Fruit fly (Drosophila melanogaster): Measurements from ENCODE around the gene CG1486.

CG1486 gene

dm6 chrX:21362878-21363277, 39.0 kb downstream of the CG1486 start, which contains the start of the genes bbx and waw (continued):
- TF ChIP-seq CG33557 (GFP tag; optimal IDR thresholded peaks at IDR 0.05) (peak; percentile 45), grn (GFP tag; optimal IDR thresholded peaks at IDR 0.05) (no peak), CoRest (tag; optimal IDR thresholded peaks at IDR 0.05) (no peak), tna (GFP tag; IDR thresholded peaks at IDR 0.05; ENCODE audit: partially characterized antibody) (no peak), Hsf (GFP tag; optimal IDR thresholded peaks at IDR 0.05) (peak; percentile 17), Xbp1 (GFP tag; optimal IDR thresholded peaks at IDR 0.05) (peak; percentile 8), zen2 (GFP tag; IDR thresholded peaks at IDR 0.05; ENCODE audit: partially characterized antibody) (no peak), bcd (GFP tag; optimal IDR thresholded peaks at IDR 0.05) (peak; percentile 21), Hey (tag; optimal IDR thresholded peaks at IDR 0.05) (no peak), danr (GFP tag; IDR thresholded peaks at IDR 0.05) (no peak), NfI (GFP tag; optimal IDR thresholded peaks at IDR 0.05) (peak; percentile 33), bigmax (GFP tag; optimal IDR thresholded peaks at IDR 0.05) (peak; percentile 23), TFAM (GFP tag; optimal IDR thresholded peaks at IDR 0.05) (no peak), ara (GFP tag; IDR thresholded peaks at IDR 0.05) (no peak; the same call in 1 of the 2 replicates), CG11723 (GFP tag; optimal IDR thresholded peaks at IDR 0.05) (no peak), Neu2 (GFP tag; optimal IDR thresholded peaks at IDR 0.05; ENCODE audit: borderline replicate concordance) (no peak), corto (GFP tag; optimal IDR thresholded peaks at IDR 0.05) (no peak), Six4 (GFP tag; optimal IDR thresholded peaks at IDR 0.05) (no peak), dysf (GFP tag; IDR thresholded peaks at IDR 0.05) (no peak), gsb-n (tag; optimal IDR thresholded peaks at IDR 0.05) (no peak), Max (GFP tag; optimal IDR thresholded peaks at IDR 0.05) (peak; percentile 65), CG34224 (GFP tag; IDR thresholded peaks at IDR 0.05; ENCODE audit: partially characterized antibody) (no peak), CG7556 (GFP tag; optimal IDR thresholded peaks at IDR 0.05) (no peak), BtbVII (GFP tag; optimal IDR thresholded peaks at IDR 0.05) (no peak), CG14860 (GFP tag; IDR thresholded peaks at IDR 0.05; ENCODE audit: partially characterized antibody) (no peak), hbn (GFP tag; IDR thresholded peaks at IDR 0.05; ENCODE audit: partially characterized antibody) (no peak), Camta (GFP tag; optimal IDR thresholded peaks at IDR 0.05) (peak; percentile 3), shn (GFP tag; optimal IDR thresholded peaks at IDR 0.05) (no peak), Hr3 (GFP tag; optimal IDR thresholded peaks at IDR 0.05) (no peak), slbo (GFP tag; IDR thresholded peaks at IDR 0.05) (no peak), Xrp1 (GFP tag; IDR thresholded peaks at IDR 0.05) (no peak), PHDP (tag; optimal IDR thresholded peaks at IDR 0.05) (peak; percentile 36), Poxn (GFP tag; IDR thresholded peaks at IDR 0.05) (no peak), Hr51 (GFP tag; optimal IDR thresholded peaks at IDR 0.05) (no peak), otp (GFP tag; IDR thresholded peaks at IDR 0.05) (no peak), CG1603 (tag; optimal IDR thresholded peaks at IDR 0.05) (peak; percentile 72), klu (GFP tag; IDR thresholded peaks at IDR 0.05) (no peak), CG12744 (GFP tag; optimal IDR thresholded peaks at IDR 0.05) (no peak), hth (optimal IDR thresholded peaks at IDR 0.05) (no peak), CTCF (GFP tag; optimal IDR thresholded peaks at IDR 0.05) (peak; percentile 94), vfl (GFP tag; optimal IDR thresholded peaks at IDR 0.05) (no peak), salm (tag; optimal IDR thresholded peaks at IDR 0.05) (no peak), Atf6 (GFP tag; IDR thresholded peaks at IDR 0.05) (no peak), CG12942 (GFP tag; optimal IDR thresholded peaks at IDR 0.05) (no peak), CG16863 (GFP tag; optimal IDR thresholded peaks at IDR 0.05) (no peak), HmgZ (tag; optimal IDR thresholded peaks at IDR 0.05) (peak; percentile 70), CG18011 (GFP tag; optimal IDR thresholded peaks at IDR 0.05) (no peak), insv (GFP tag; optimal IDR thresholded peaks at IDR 0.05) (peak in 1 of 2 experiments; percentile 20), bab2 (GFP tag; optimal IDR thresholded peaks at IDR 0.05) (no peak), CG17912 (GFP tag; optimal IDR thresholded peaks at IDR 0.05) (peak; percentile 66), tin (GFP tag; optimal IDR thresholded peaks at IDR 0.05) (no peak), gsb (GFP tag; IDR thresholded peaks at IDR 0.05) (no peak)
